Worm (Caenorhabditis elegans) whole organism, mixed stage, embryonic: ENCODE measurements around the gene gmps-1.

Experiments used
- lin-32 ChIP-seq: fragments of 200-800 bp; sonication (Bioruptor generic); optimal IDR thresholded peaks from 2 replicates; lab custom pipeline; 2018; ENCODE audit warnings: mild to moderate bottlenecking, missing genetic modification characterization, missing compliant biosample characterization
- tbx-8 ChIP-seq: fragments of 200-800 bp; sonication (Bioruptor generic); optimal IDR thresholded peaks from 2 replicates; lab custom pipeline; 2018; ENCODE audit warnings: mild to moderate bottlenecking, missing genetic modification characterization, moderate library complexity, missing compliant biosample characterization

ce11 chrII:10910219-10910618 lies 41.7 kb upstream of the gmps-1 start, which contains the start of gene sra-11:
- TF ChIP-seq tbx-8 (GFP tag; lab: Kevin White, UChicago) (no peak), lin-32 (GFP tag; lab: Kevin White, UChicago) (no peak)
